Worm (Caenorhabditis elegans) whole organism, early embryonic: ENCODE measurements around the gene gcy-27.

Experiments
- B0310.2 ChIP-seq: sonication (generic microtip); optimal IDR thresholded peaks from 2 replicates; lab custom pipeline; 2016; ENCODE audit warnings: mild to moderate bottlenecking, missing genetic modification characterization, missing compliant biosample characterization
- F13C5.2 ChIP-seq: sonication (generic microtip); optimal IDR thresholded peaks from 2 replicates; lab custom pipeline; 2017; ENCODE audit warnings: mild to moderate bottlenecking, missing genetic modification characterization, inconsistent platforms, missing compliant biosample characterization
- aly-1 ChIP-seq: sonication (generic microtip); optimal IDR thresholded peaks from 2 replicates; lab custom pipeline; 2016; ENCODE audit warnings: missing genetic modification characterization, missing compliant biosample characterization
- ama-1 ChIP-seq: fragments of 150-350 bp; optimal IDR thresholded peaks from 2 replicates; lab custom pipeline; 2014
- ceh-13 ChIP-seq: fragments of 200-800 bp; sonication (Bioruptor generic); optimal IDR thresholded peaks from 2 replicates; lab custom pipeline; 2018; ENCODE audit warnings: mild to moderate bottlenecking, missing genetic modification characterization, missing compliant biosample characterization
- ceh-36 ChIP-seq: sonication (generic microtip); optimal IDR thresholded peaks from 2 replicates; lab custom pipeline; 2016; ENCODE audit warnings: missing genetic modification characterization, inconsistent platforms, missing compliant biosample characterization
- ets-7 ChIP-seq: sonication (generic microtip); optimal IDR thresholded peaks from 2 replicates; lab custom pipeline; 2016; ENCODE audit warnings: missing genotype, missing genetic modification characterization, missing compliant biosample characterization
- flt-1 ChIP-seq: fragments of 200-800 bp; sonication (Bioruptor generic); IDR thresholded peaks from 2 replicates; pipeline ENCODE4 v1.3.6; 2022; ENCODE audit warnings: missing genetic modification characterization, missing compliant biosample characterization
- hmbx-1 ChIP-seq: sonication (generic microtip); optimal IDR thresholded peaks from 2 replicates; lab custom pipeline; 2016; ENCODE audit warnings: mild to moderate bottlenecking, missing genetic modification characterization, missing compliant biosample characterization
- hmg-4 ChIP-seq: fragments of 200-800 bp; sonication (Bioruptor generic); optimal IDR thresholded peaks from 2 replicates; lab custom pipeline; 2018; ENCODE audit warnings: mild to moderate bottlenecking, missing genetic modification characterization, missing compliant biosample characterization
- hnd-1 ChIP-seq: sonication (generic microtip); optimal IDR thresholded peaks from 2 replicates; lab custom pipeline; 2016; ENCODE audit warnings: missing genetic modification characterization, missing compliant biosample characterization
- pes-1 ChIP-seq: fragments of 200-800 bp; sonication (Bioruptor generic); IDR thresholded peaks from 2 replicates; pipeline ENCODE4 v1.3.6; 2022; ENCODE audit warnings: missing genetic modification reagents, missing genetic modification characterization, missing compliant biosample characterization
- scrt-1 ChIP-seq: fragments of 200-800 bp; sonication (Bioruptor generic); IDR thresholded peaks from 2 replicates; pipeline ENCODE4 v1.3.6; 2022; ENCODE audit warnings: missing genetic modification characterization, missing compliant biosample characterization
- sea-1 ChIP-seq: fragments of 200-800 bp; sonication (Bioruptor generic); conservative IDR thresholded peaks from 2 replicates; pipeline ENCODE4 v1.3.6; 2022; ENCODE audit warnings: missing genetic modification characterization, missing compliant biosample characterization
- tbx-11 ChIP-seq: fragments of 200-800 bp; sonication (Bioruptor generic); IDR thresholded peaks from 2 replicates; pipeline ENCODE4 v1.3.6; 2022; ENCODE audit warnings: missing genetic modification characterization, missing compliant biosample characterization
- tbx-37 ChIP-seq: fragments of 200-800 bp; sonication (Bioruptor generic); conservative IDR thresholded peaks from 2 replicates; pipeline ENCODE4 v1.3.6; 2022; ENCODE audit warnings: missing genetic modification reagents, missing genetic modification characterization, missing compliant biosample characterization
- tra-4 ChIP-seq: sonication (generic microtip); optimal IDR thresholded peaks from 2 replicates; lab custom pipeline; 2017; ENCODE audit warnings: missing genetic modification characterization, missing compliant biosample characterization

The gcy-27 gene

DNA sequence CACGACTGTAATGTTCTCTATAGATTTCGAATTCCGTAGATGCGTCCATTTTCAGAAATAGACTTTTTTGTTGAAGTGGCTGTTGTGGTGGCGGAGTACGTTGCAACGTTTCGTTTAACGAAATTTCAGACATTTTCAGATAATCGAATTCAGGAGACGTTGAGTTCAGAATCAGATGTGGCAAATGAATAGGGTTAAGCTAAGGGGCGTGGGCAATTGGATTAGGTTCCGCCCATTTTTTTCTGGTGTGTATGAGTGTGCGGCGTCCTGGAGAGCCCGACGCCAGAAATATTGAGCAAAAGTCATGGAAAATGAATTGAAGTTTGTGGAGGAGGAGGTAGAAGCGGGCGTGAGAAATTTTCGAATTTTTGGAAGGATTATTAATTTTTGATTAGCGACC, 23.1 kb downstream of the gcy-27 start:
- TF ChIP-seq ama-1 (lab: Kevin White, UChicago) (no peak), B0310.2 (no peak), tbx-11 (GFP tag; lab: Robert Waterston, UW) (no peak), pes-1 (GFP tag; lab: Robert Waterston, UW) (no peak), tra-4 (tag; lab: Kevin White, UChicago) (no peak), hmg-4 (no peak), hnd-1 (tag; lab: Kevin White, UChicago) (no peak), tbx-37 (GFP tag; lab: Robert Waterston, UW) (no peak), aly-1 (tag; lab: Kevin White, UChicago) (no peak), F13C5.2 (no peak), ceh-13 (no peak), scrt-1 (GFP tag; lab: Robert Waterston, UW) (no peak), hmbx-1 (tag; lab: Kevin White, UChicago) (no peak), ets-7 (tag; lab: Kevin White, UChicago) (no peak)

DNA sequence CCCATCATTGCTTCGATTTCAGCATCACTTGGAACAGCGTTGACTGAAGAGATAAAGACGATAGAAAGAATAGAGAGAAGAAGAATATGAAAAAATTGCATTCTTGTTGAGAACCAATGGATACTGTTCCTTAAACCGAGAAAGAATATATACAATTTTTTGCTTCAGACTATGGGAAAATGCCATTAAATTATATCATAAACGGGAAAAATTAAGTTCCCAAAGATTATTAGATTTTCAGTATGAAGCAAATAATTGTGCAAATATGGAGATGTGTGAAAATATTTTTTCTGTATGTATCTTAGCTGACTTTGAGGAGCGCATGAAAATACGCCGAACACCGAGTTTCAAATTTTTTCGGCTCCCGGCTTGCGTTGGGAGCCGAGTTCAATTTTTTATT, 29.0 kb downstream of the gcy-27 start, which contains the start of gene T02D1.9:
T02D1.9 (minus strand) TSS at position 101 of the 400 bp plus-strand sequence.
- no peak for TF ChIP-seq tra-4 (tag; lab: Kevin White, UChicago)
- no peak for TF ChIP-seq F13C5.2
- TF ChIP-seq ceh-36 (tag; lab: Kevin White, UChicago): no peak
- no peak for TF ChIP-seq scrt-1 (GFP tag; lab: Robert Waterston, UW)
- no peak for TF ChIP-seq tbx-37 (GFP tag; lab: Robert Waterston, UW)
- no peak for TF ChIP-seq hmg-4
- no peak for TF ChIP-seq hnd-1 (tag; lab: Kevin White, UChicago)
- no peak for TF ChIP-seq sea-1 (GFP tag; lab: Robert Waterston, UW)
- no peak for TF ChIP-seq ets-7 (tag; lab: Kevin White, UChicago)
- no peak for TF ChIP-seq pes-1 (GFP tag; lab: Robert Waterston, UW)
- TF ChIP-seq flt-1 (GFP tag; lab: Robert Waterston, UW): no peak
- TF ChIP-seq hmbx-1 (tag; lab: Kevin White, UChicago): no peak
- no peak for TF ChIP-seq tbx-11 (GFP tag; lab: Robert Waterston, UW)
- no peak for TF ChIP-seq ceh-13
- no peak for TF ChIP-seq B0310.2

DNA sequence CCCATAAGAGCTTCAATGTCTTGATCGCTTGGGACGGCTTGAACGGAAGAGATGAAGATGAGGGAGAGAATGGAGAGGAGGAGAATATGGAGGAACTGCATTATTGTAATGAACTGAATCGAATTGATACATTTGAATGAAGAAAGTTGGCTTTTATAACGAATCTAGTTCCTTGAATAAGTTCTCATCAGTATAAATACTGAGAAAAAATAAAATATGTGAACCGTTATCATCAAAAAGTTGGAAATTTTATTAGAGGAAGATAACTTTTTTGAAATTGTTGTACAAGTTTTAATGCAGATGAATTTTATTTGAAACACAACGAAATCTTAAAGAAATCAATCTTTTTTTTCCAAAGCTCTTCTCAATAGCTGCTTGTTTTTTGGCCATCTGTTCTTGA, 29.4 kb downstream of the gcy-27 start, which contains the start of gene T02D1.7:
T02D1.7 (minus strand) TSS at position 101 of the 400 bp plus-strand sequence.
- TF ChIP-seq hnd-1 (tag; lab: Kevin White, UChicago) (no peak), F13C5.2 (no peak), ceh-13 (no peak), tra-4 (tag; lab: Kevin White, UChicago) (no peak), hmg-4 (no peak)

DNA sequence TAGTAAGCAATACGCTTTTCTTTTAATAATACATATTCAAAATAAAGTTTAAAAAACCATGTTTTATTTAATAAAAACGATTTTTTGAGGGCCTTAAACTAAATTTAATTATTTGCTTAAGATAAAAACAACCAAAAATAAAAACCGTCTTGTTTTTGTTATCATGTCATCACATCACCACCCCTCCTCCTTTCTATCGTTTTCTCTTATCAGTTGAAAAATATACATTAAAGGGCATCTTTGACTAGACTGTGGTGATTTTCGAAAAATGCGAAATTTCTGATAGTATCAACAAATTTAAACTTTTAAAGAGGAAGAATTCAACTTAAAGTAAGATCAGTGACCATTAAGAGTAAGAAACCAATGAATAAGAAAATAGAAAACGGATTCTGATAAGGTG, 30.3 kb downstream of the gcy-27 start:
- TF ChIP-seq ama-1 (lab: Kevin White, UChicago): no peak
- TF ChIP-seq tra-4 (tag; lab: Kevin White, UChicago): no peak
- TF ChIP-seq sea-1 (GFP tag; lab: Robert Waterston, UW): no peak
- TF ChIP-seq tbx-37 (GFP tag; lab: Robert Waterston, UW): no peak
- TF ChIP-seq aly-1 (tag; lab: Kevin White, UChicago): no peak
- no peak for TF ChIP-seq scrt-1 (GFP tag; lab: Robert Waterston, UW)
- no peak for TF ChIP-seq hmbx-1 (tag; lab: Kevin White, UChicago)
- TF ChIP-seq pes-1 (GFP tag; lab: Robert Waterston, UW): no peak
- no peak for TF ChIP-seq ets-7 (tag; lab: Kevin White, UChicago)
- TF ChIP-seq ceh-13: no peak

DNA sequence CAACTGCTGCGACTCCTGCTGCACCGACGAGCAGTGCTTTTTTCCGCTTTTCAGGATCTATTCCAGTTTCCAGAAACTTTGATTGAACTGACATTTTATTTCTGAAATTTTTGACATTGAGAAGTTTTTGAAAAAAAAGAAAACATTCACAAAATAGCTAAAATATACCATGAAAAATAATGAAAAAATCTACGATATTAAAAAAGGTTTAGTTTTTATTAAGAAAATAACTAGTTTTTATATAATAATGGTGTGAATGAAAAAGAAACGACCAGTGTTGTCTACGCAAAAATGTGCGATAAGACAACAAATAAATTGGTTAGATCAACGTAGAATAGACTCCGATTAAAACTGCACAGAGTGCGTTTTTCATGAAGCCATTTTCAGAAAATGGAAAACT, 30.9 kb downstream of the gcy-27 start, which contains the start of gene pmp-4:
pmp-4 (minus strand) TSS at position 101 of the 400 bp plus-strand sequence.
- TF ChIP-seq aly-1 (tag; lab: Kevin White, UChicago) (no peak), tbx-37 (GFP tag; lab: Robert Waterston, UW) (no peak), ceh-36 (tag; lab: Kevin White, UChicago) (no peak), sea-1 (GFP tag; lab: Robert Waterston, UW) (no peak), B0310.2 (no peak), ets-7 (tag; lab: Kevin White, UChicago) (no peak), hmbx-1 (tag; lab: Kevin White, UChicago) (no peak), scrt-1 (GFP tag; lab: Robert Waterston, UW) (no peak), F13C5.2 (no peak), pes-1 (GFP tag; lab: Robert Waterston, UW) (no peak), hnd-1 (tag; lab: Kevin White, UChicago) (no peak), ama-1 (lab: Kevin White, UChicago) (no peak), flt-1 (GFP tag; lab: Robert Waterston, UW) (no peak)

DNA sequence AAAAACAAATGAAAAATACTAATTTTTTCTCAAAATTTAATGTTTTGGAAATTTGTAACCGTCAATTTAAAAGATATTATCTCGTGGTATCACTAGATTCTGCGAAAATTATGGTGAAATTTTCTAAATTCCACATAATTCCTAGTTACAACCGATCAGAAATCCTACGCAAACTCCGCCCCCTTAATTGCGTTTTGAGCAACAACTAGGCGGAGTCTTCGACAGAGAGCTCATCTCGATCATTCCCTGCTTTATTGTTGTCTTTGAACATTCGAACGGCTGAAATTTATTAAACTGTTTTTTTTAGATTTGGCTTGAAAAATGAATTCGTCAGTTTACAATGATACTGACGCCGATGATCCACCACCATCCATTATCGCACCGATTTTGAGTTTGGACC, 37.0 kb downstream of the gcy-27 start, which contains the start of gene T02D1.4:
T02D1.4 (plus strand) TSS at position 301 of the 400 bp plus-strand sequence.
- TF ChIP-seq ets-7 (tag; lab: Kevin White, UChicago): no peak

DNA sequence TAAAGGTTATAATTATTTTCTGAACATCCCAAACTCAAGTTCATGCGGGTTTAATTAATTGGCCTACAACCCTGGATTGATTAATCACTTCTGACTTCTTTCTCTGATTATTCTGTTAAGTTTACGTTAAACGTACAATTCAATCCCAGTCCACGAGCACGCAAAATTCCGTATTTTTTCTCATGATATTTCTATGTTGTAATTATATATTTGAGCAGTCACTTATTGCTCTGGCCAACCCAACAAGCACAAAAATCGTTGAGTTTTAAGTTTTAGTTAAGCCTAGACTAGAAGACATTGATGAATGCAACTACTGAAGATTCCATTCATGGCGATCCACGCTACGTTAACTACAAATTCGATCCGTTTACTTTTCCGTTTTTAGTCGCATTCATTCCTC, 40.5 kb downstream of the gcy-27 start, which contains the start of gene sru-15:
sru-15 (plus strand) TSS at position 301 of the 400 bp plus-strand sequence.
- TF ChIP-seq ama-1 (lab: Kevin White, UChicago) (no peak), ets-7 (tag; lab: Kevin White, UChicago) (no peak), sea-1 (GFP tag; lab: Robert Waterston, UW) (no peak), F13C5.2 (no peak), aly-1 (tag; lab: Kevin White, UChicago) (no peak), flt-1 (GFP tag; lab: Robert Waterston, UW) (no peak), pes-1 (GFP tag; lab: Robert Waterston, UW) (no peak), B0310.2 (no peak), tbx-11 (GFP tag; lab: Robert Waterston, UW) (no peak), ceh-36 (tag; lab: Kevin White, UChicago) (no peak), ceh-13 (no peak), tbx-37 (GFP tag; lab: Robert Waterston, UW) (no peak), scrt-1 (GFP tag; lab: Robert Waterston, UW) (no peak), hmg-4 (no peak), tra-4 (tag; lab: Kevin White, UChicago) (no peak), hmbx-1 (tag; lab: Kevin White, UChicago) (no peak), hnd-1 (tag; lab: Kevin White, UChicago) (no peak)
